Worm (Caenorhabditis elegans): ENCODE results near the gene cdkr-3.

DNA sequence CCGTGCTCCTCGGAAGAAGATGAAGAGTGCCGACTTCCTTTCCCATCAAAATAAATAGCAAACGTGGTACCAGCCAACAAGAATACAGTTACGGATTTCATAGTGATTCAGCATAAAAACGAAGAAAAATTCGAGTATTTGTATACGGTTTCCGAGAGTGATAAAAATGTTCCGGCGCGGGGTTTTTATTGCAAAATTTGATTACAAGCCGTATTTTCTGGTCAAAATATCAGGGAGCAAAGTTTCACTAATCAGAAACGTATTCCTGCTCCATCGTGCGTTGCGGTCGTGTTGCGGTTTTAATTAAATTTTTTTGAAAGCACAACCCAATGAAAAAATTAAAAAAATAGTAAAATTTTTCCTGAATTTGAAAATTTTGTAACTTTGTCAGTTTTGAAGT, 24.5 kb downstream of the cdkr-3 start, which contains the start of gene clec-261:
- TF ChIP-seq lin-39 (tag; optimal IDR thresholded peaks at IDR 0.05): no peak
- no peak for TF ChIP-seq hmg-1.1 (GFP tag; IDR thresholded peaks at IDR 0.05)
- TF ChIP-seq madf-5 (GFP tag; IDR thresholded peaks at IDR 0.05): no peak
- no peak for TF ChIP-seq unc-62 (GFP tag; optimal IDR thresholded peaks at IDR 0.05 in 1 of 2)
- no peak for TF ChIP-seq unc-62 (tag; optimal IDR thresholded peaks at IDR 0.05)
- no peak for TF ChIP-seq pha-4 (GFP tag; IDR thresholded peaks at IDR 0.05)
- no peak for TF ChIP-seq pha-4 (tag; optimal IDR thresholded peaks at IDR 0.05)
- no peak for TF ChIP-seq php-3 (GFP tag; IDR thresholded peaks at IDR 0.05)
- no peak for TF ChIP-seq aly-2 (tag; optimal IDR thresholded peaks at IDR 0.05)

Data from whole organism, L4 larva.